Fruit fly (Drosophila melanogaster): ENCODE results near the gene Uggt.
A peak's percentile ranks its signal among the peaks of the same experiment; 100 is the strongest.

The Uggt gene

dm6 chr3L:18872440-18872839 lies at the start of gene Uggt, which contains the start of gene Rad9:
Gene Uggt (plus strand): TSS chr3L:18872747.
Gene Rad9 (minus strand): TSS chr3L:18872553.
- TF ChIP-seq noc (tag; optimal IDR thresholded peaks at IDR 0.05) = no peak

DNA sequence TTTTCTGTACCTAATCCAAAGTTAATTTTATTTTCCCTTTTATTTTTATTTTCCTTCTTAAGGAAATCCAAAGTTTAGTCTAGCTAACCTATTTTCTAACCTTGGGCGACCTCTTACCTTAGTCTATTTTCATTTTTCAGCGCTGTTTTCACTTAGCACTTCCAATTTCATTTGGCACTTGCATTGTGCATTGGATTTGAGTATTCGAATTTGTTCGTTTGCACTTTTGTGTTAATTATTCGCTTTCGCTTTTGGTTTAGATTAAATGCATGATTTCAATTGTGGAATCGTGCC lies 49.4 kb upstream of the Uggt start:
- TF ChIP-seq noc (tag; optimal IDR thresholded peaks at IDR 0.05) = no peak

DNA sequence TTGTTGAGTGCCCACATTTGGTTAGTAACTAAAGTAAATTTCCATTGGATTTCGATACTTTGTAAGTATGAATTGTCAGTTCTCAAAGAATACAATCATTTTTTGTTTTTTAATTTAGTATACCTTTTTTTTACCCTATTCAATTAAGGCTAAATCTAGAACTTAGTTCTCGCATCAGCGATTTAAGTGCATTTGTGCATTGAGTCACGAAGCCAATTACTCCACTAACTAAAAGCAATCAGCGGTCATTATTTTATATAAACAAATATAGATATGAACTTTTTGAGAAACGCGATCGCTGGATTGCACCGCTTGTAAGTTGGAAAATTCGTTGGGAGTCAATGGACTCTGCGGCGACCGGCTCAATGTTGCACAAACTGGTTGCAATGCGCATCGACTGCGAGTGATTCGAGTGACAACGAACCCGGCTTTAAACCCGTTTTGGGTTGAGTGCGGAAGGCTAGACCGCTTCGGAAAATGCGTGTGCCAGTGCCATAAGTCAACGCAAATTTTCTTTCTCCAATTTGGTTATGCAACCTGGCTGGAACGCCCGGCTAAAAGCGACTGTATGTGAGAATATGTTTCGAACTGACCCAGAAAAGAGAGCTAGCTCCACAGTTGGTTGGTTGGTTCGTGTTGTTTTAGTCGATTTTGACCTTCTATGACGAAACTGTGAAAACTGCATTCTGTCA lies 48.5 kb upstream of the Uggt start:
- TF ChIP-seq noc (tag; optimal IDR thresholded peaks at IDR 0.05) = no peak

dm6 chr3L:18824851-18825250 lies 47.7 kb upstream of the Uggt start:
- no peak for TF ChIP-seq noc (tag; optimal IDR thresholded peaks at IDR 0.05)

- peak; percentile 43 for TF ChIP-seq noc (tag; optimal IDR thresholded peaks at IDR 0.05)
Measured at dm6 chr3L:18825993-18826392, 46.6 kb upstream of the Uggt start.

dm6 chr3L:18828318-18828717 lies 44.2 kb upstream of the Uggt start:
- TF ChIP-seq noc (tag; optimal IDR thresholded peaks at IDR 0.05) = no peak

DNA sequence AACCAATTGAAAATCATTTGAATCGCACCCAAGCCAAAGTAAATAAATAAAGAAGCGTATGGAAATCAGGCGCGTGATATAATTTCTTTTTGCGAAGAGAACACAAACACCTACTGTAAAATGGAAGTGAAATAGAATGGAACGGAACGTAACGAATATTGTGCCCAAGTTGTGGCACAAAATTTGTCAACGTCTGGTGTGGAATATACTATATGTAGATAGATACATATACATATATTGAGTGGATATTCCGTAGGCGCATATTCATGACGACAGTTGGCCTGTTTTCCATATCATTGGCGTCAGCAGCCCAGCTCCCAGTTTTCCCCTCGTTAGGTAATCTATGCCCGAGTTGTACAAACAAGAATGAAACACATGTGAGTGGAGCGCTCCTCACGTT lies 40.4 kb upstream of the Uggt start:
- no peak for TF ChIP-seq noc (tag; optimal IDR thresholded peaks at IDR 0.05)

- no peak for TF ChIP-seq noc (tag; optimal IDR thresholded peaks at IDR 0.05)
Measured at dm6 chr3L:18832708-18833107, 39.8 kb upstream of the Uggt start.

- TF ChIP-seq noc (tag; optimal IDR thresholded peaks at IDR 0.05) = no peak
Measured at dm6 chr3L:18833234-18833633, 39.3 kb upstream of the Uggt start.

DNA sequence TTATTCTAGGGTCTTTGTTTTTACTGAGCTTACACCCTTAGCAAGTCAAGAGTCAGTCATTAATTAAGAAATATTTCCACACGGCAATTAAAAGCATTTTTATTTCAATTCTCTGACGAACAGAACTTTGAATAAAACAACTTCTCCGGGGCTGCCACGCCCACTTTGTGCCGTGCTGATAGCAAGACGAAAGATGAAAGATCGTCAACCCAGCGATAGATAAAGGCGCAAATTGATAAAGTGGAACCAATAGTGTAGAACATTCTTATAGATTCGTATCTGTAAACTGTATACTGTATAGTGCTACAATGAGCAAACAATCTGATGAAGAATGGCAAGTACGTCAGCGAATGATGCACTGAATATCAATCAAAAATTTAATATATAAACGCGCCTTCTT lies 37.6 kb upstream of the Uggt start:
- TF ChIP-seq noc (tag; optimal IDR thresholded peaks at IDR 0.05) = peak; percentile 29

DNA sequence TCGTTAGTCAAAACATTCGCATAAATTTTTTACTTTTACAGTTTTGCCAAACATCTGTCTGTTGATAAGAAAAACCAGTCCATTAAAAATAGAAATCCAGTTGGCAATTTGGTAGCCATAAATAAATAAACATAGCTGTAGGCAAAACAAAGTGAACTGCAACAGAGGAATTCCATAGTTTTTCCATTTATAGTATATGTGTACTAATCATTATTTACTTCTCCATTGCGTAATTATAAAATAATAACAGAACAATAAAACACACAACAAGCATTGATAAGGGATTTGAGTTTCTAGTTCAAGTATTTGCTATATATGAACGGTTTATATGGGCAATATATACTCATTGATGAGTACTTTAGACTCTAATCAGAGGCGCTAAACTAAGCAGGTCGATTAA lies 35.9 kb upstream of the Uggt start:
- peak; percentile 34 for TF ChIP-seq noc (tag; optimal IDR thresholded peaks at IDR 0.05)

- no peak for TF ChIP-seq noc (tag; optimal IDR thresholded peaks at IDR 0.05)
Measured at dm6 chr3L:18837707-18838244, 34.8 kb upstream of the Uggt start.

DNA sequence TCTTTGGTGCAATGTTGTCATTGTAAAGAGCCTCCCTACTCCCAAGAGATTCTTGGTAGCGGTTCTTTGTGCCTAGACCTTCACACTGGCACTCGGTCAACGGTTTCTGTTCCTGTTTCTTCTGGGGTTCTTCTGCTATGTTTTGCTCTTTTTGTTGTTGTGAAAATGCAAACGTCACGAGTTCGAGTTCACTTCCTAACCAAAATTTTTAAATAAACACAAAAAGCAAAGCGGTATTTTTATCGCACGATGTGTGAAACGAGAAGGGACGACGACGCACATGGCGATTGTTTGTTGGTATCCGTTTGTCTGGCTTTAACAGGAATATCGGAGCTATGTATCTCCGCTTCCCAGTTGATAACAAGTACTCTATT lies 32.6 kb upstream of the Uggt start:
- no peak for TF ChIP-seq noc (tag; optimal IDR thresholded peaks at IDR 0.05)

dm6 chr3L:18840370-18841007 lies 32.1 kb upstream of the Uggt start:
- TF ChIP-seq noc (tag; optimal IDR thresholded peaks at IDR 0.05) = peak; percentile 26

DNA sequence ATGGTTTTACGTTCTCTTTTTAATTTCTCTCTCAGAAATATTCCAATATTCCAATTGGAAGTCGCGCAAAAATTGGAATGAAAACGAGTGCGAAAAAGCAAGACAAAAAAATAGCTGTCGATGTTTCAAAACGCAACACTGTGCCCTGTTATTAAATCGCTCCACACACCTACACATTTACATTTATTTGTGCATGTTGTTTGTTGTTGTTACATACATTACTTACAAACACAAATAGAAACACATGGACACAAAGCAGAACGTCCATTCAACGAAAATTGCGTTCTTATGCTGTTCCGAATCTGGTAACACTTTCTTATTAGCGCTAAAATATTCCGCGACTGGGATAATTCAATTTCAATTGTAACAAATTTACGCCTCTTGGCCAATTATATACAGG lies 31.3 kb upstream of the Uggt start:
- TF ChIP-seq noc (tag; optimal IDR thresholded peaks at IDR 0.05) = no peak

dm6 chr3L:18842236-18842635 lies 30.3 kb upstream of the Uggt start:
- no peak for TF ChIP-seq noc (tag; optimal IDR thresholded peaks at IDR 0.05)

DNA sequence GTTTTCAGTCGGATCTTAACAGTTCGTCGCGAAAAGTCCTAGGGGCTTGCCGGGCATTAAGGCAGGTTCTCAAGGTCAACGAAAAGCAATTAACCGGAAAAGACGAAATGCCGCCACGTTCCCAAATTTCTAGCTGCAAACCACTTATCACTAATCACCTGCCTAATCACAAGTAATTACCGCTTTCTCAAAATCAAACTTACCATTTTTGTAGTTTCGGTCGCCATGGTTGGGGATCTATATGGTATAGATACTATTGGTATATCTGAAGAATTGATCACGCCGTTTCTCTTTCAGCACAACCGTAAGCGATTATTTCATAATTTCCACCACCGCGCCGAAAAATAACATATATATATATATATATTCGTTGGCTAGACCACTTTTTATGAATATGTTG lies 26.7 kb upstream of the Uggt start:
- TF ChIP-seq noc (tag; optimal IDR thresholded peaks at IDR 0.05) = no peak

- no peak for TF ChIP-seq noc (tag; optimal IDR thresholded peaks at IDR 0.05)
Measured at dm6 chr3L:18846233-18846271, 26.5 kb upstream of the Uggt start, which contains the start of gene Indy. Gene Indy (minus strand): TSS chr3L:18846267.

All from whole organism, larva.